Fruit fly (Drosophila melanogaster) whole organism, prepupa: ENCODE results near the gene CG17300.

Experiments
- Blimp-1 ChIP-seq: fragments of 200-800 bp; sonication (Bioruptor generic); optimal IDR thresholded peaks from 3 replicates; lab custom pipeline; 2017; ENCODE audit warnings: missing biosample characterization, missing genetic modification characterization, mild to moderate bottlenecking, moderate library complexity, missing genetic modification reagents
- CG10631 ChIP-seq: fragments of 200-800 bp; sonication (Bioruptor generic); optimal IDR thresholded peaks from 2 replicates; lab custom pipeline; 2016; ENCODE audit warnings: missing biosample characterization, missing genetic modification characterization
- CG10669 ChIP-seq: fragments of 200-800 bp; sonication (Bioruptor generic); optimal IDR thresholded peaks from 3 replicates; lab custom pipeline; 2018; ENCODE audit warnings: missing biosample characterization, mild to moderate bottlenecking, missing genetic modification characterization, moderate library complexity
- CG11294 ChIP-seq: fragments of 200-800 bp; sonication (Bioruptor generic); IDR thresholded peaks from 2 replicates; pipeline ENCODE4 v1.3.6; 2022; ENCODE audit warnings: missing biosample characterization, missing genetic modification characterization
- CG11902 ChIP-seq: fragments of 200-800 bp; sonication (Bioruptor generic); optimal IDR thresholded peaks from 3 replicates; lab custom pipeline; 2016; ENCODE audit warnings: missing biosample characterization, missing genetic modification characterization
- CG16779 ChIP-seq: fragments of 200-800 bp; sonication (Bioruptor generic); optimal IDR thresholded peaks from 3 replicates; lab custom pipeline; 2017; ENCODE audit warnings: missing biosample characterization, mild to moderate bottlenecking, missing genetic modification characterization
- CG3032 ChIP-seq: fragments of 200-800 bp; optimal IDR thresholded peaks from 2 replicates; lab custom pipeline; 2019; ENCODE audit warnings: missing biosample characterization, mild to moderate bottlenecking, missing genetic modification characterization, moderate library complexity
- CG34406 ChIP-seq: fragments of 200-800 bp; sonication (Bioruptor generic); optimal IDR thresholded peaks from 3 replicates; lab custom pipeline; 2016; ENCODE audit warnings: missing biosample characterization, missing genetic modification characterization
- CG3919 ChIP-seq: fragments of 200-800 bp; sonication (Bioruptor generic); optimal IDR thresholded peaks from 3 replicates; lab custom pipeline; 2016; ENCODE audit warnings: missing biosample characterization, missing genetic modification characterization
- CG4318 ChIP-seq: fragments of 200-800 bp; sonication (Bioruptor generic); optimal IDR thresholded peaks from 3 replicates; lab custom pipeline; 2017; ENCODE audit warnings: missing biosample characterization, mild to moderate bottlenecking, missing genetic modification characterization
- CG6792 ChIP-seq: fragments of 200-800 bp; sonication (Bioruptor generic); optimal IDR thresholded peaks from 3 replicates; lab custom pipeline; 2016; ENCODE audit warnings: missing biosample characterization, missing genetic modification characterization
- CG6808 ChIP-seq: fragments of 200-800 bp; sonication (Bioruptor generic); optimal IDR thresholded peaks from 3 replicates; lab custom pipeline; 2017; ENCODE audit warnings: missing biosample characterization, missing genetic modification characterization, mild to moderate bottlenecking, moderate library complexity, missing genetic modification reagents
- CG8632 ChIP-seq: fragments of 200-800 bp; sonication (Bioruptor generic); optimal IDR thresholded peaks from 3 replicates; lab custom pipeline; 2016; ENCODE audit warnings: missing biosample characterization, missing genetic modification characterization
- Eip75B ChIP-seq: fragments of 200-800 bp; sonication (Bioruptor generic); optimal IDR thresholded peaks from 3 replicates; lab custom pipeline; 2016; ENCODE audit warnings: missing biosample characterization, missing genetic modification characterization
- Eip78C ChIP-seq: fragments of 200-800 bp; sonication (Bioruptor generic); peaks from one replicate; lab custom pipeline; 2016; ENCODE audit warnings: missing biosample characterization, missing genetic modification characterization
- Ets96B ChIP-seq: fragments of 200-800 bp; optimal IDR thresholded peaks from 2 replicates; lab custom pipeline; 2019; ENCODE audit warnings: missing biosample characterization, mild to moderate bottlenecking, missing genetic modification characterization, moderate library complexity
- Hr38 ChIP-seq: sonication (Bioruptor generic); optimal IDR thresholded peaks from 2 replicates; lab custom pipeline; 2016; ENCODE audit warnings: missing biosample characterization, missing genetic modification characterization
- Hr39 ChIP-seq: fragments of 200-800 bp; sonication (Bioruptor generic); optimal IDR thresholded peaks from 2 replicates; lab custom pipeline; 2016; ENCODE audit warnings: missing biosample characterization, missing genetic modification characterization
- Lpt ChIP-seq: fragments of 200-800 bp; sonication (Bioruptor generic); optimal IDR thresholded peaks from 3 replicates; lab custom pipeline; 2016; ENCODE audit warnings: missing biosample characterization, missing genetic modification characterization
- OdsH ChIP-seq: fragments of 200-800 bp; sonication (Bioruptor generic); optimal IDR thresholded peaks from 3 replicates; lab custom pipeline; 2016; ENCODE audit warnings: missing biosample characterization, missing genetic modification characterization
- Sox102F ChIP-seq: fragments of 200-800 bp; sonication (Bioruptor generic); optimal IDR thresholded peaks from 2 replicates; lab custom pipeline; 2016; ENCODE audit warnings: missing biosample characterization, mild to moderate bottlenecking, missing genetic modification characterization
- Sox15 ChIP-seq: fragments of 200-800 bp; sonication (Bioruptor generic); optimal IDR thresholded peaks from 3 replicates; lab custom pipeline; 2016; ENCODE audit warnings: missing biosample characterization, missing genetic modification characterization
- acj6 ChIP-seq: fragments of 200-800 bp; sonication (Bioruptor generic); optimal IDR thresholded peaks from 3 replicates; lab custom pipeline; 2016; ENCODE audit warnings: missing biosample characterization, missing genetic modification characterization
- cyc ChIP-seq: fragments of 200-800 bp; sonication (Bioruptor generic); optimal IDR thresholded peaks from 3 replicates; lab custom pipeline; 2016; ENCODE audit warnings: missing biosample characterization, missing genetic modification characterization
- dsx ChIP-seq: fragments of 200-800 bp; optimal IDR thresholded peaks from 3 replicates; lab custom pipeline; 2019; ENCODE audit warnings: missing biosample characterization, mild to moderate bottlenecking, missing genetic modification characterization, moderate library complexity; ENCODE audit not compliant: poor library complexity, severe bottlenecking
- eg ChIP-seq: fragments of 200-800 bp; sonication (Bioruptor generic); IDR thresholded peaks from 3 replicates; pipeline ENCODE4 v1.3.6; 2022; ENCODE audit warnings: missing biosample characterization, missing genetic modification characterization
- esn ChIP-seq: fragments of 200-800 bp; sonication (Bioruptor generic); optimal IDR thresholded peaks from 2 replicates; lab custom pipeline; 2016; ENCODE audit warnings: missing biosample characterization, mild to moderate bottlenecking, missing genetic modification characterization, moderate library complexity
- fd59A ChIP-seq: fragments of 200-800 bp; sonication (Bioruptor generic); optimal IDR thresholded peaks from 2 replicates; lab custom pipeline; 2017; ENCODE audit warnings: missing biosample characterization, mild to moderate bottlenecking, missing genetic modification characterization, missing genetic modification reagents
- fd85E ChIP-seq: fragments of 200-800 bp; sonication (Bioruptor generic); optimal IDR thresholded peaks from 3 replicates; lab custom pipeline; 2016; ENCODE audit warnings: missing biosample characterization, missing genetic modification characterization
- fkh ChIP-seq: fragments of 200-800 bp; sonication (Bioruptor generic); optimal IDR thresholded peaks from 3 replicates; lab custom pipeline; 2017; ENCODE audit warnings: missing biosample characterization, mild to moderate bottlenecking, missing genetic modification characterization, moderate library complexity
- net ChIP-seq: fragments of 200-800 bp; sonication (Bioruptor generic); optimal IDR thresholded peaks from 3 replicates; lab custom pipeline; 2016; ENCODE audit warnings: missing biosample characterization, missing genetic modification characterization
- pdm3 ChIP-seq: fragments of 200-800 bp; sonication (Bioruptor generic); optimal IDR thresholded peaks from 3 replicates; lab custom pipeline; 2016; ENCODE audit warnings: missing biosample characterization, missing genetic modification characterization
- ss ChIP-seq, 2 experiments: fragments of 200-800 bp; sonication (Bioruptor generic); optimal IDR thresholded peaks; 2 replicates in 1 of 2; 3 replicates in 1 of 2; lab custom pipeline; 2017 to 2018; ENCODE audit warnings: mild to moderate bottlenecking in 2 of 2, missing biosample characterization in 2 of 2, missing genetic modification characterization in 2 of 2, moderate library complexity in 1 of 2
- svp ChIP-seq: fragments of 200-800 bp; sonication (Bioruptor generic); peaks from one replicate; lab custom pipeline; 2016; ENCODE audit warnings: missing biosample characterization, missing genetic modification characterization
- topi ChIP-seq: fragments of 200-800 bp; sonication (Bioruptor generic); optimal IDR thresholded peaks from 3 replicates; lab custom pipeline; 2016; ENCODE audit warnings: missing biosample characterization, missing genetic modification characterization
- vri ChIP-seq: fragments of 200-800 bp; sonication (Bioruptor generic); optimal IDR thresholded peaks from 3 replicates; lab custom pipeline; 2016; ENCODE audit warnings: missing biosample characterization, mild to moderate bottlenecking, missing genetic modification characterization

CG17300 gene

dm6 chr3L:13087189-13087588, at the start of gene CG17300:
Gene CG17300 (minus strand): TSS chr3L:13087289.
- no peak for TF ChIP-seq CG3032
- TF ChIP-seq vri (GFP tag; lab: Kevin White, UChicago): no peak
- TF ChIP-seq ss (GFP tag; optimal IDR thresholded peaks at IDR 0.05; lab: Kevin White, UChicago): no peak
- TF ChIP-seq eg: no peak
- no peak for TF ChIP-seq Hr38 (GFP tag; lab: Kevin White, UChicago)
- no peak for TF ChIP-seq CG34406 (GFP tag; lab: Kevin White, UChicago)
- TF ChIP-seq CG10669: no peak
- TF ChIP-seq Eip75B (GFP tag; lab: Kevin White, UChicago): no peak
- no peak for TF ChIP-seq CG11902 (GFP tag; lab: Kevin White, UChicago)
- no peak for TF ChIP-seq OdsH
- no peak for TF ChIP-seq dsx (GFP tag; lab: Kevin White, UChicago)
- no peak for TF ChIP-seq pdm3 (GFP tag; lab: Kevin White, UChicago)
- no peak for TF ChIP-seq acj6

dm6 chr3L:13135969-13136368, 48.9 kb upstream of the CG17300 start, which contains the start of gene CG33262:
Gene CG33262 (plus strand): TSS chr3L:13136269.
- TF ChIP-seq fkh: no peak
- no peak for TF ChIP-seq esn
- no peak for TF ChIP-seq CG10669

DNA sequence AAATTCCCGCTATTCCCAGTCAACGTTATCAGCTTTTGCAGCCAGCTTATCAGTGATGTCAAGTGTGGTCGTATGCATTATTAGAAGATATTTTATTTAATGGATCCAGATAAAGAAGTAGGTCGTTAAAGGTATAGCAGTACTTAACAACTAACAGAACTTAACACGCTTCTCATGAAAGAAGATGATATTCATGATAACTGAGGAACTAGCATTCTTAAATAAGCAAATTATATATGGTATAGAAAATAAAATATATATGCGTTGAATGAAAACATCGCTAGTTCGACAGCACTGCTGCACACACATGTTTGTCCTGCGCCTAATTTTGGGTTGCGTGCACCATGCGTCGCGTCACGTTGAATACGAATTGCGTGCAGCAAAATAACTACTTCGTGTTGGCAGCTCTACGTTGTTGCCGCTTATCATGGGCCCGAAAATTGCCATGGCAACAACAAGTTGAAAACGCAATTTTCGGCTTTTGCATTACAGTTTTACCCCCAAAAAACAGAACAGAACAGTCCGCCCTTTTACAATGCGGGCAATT, 48.4 kb upstream of the CG17300 start:
- TF ChIP-seq ss (GFP tag; optimal IDR thresholded peaks at IDR 0.05; lab: Kevin White, UChicago) (peak; percentile 13 to 93), CG3919 (GFP tag; lab: Kevin White, UChicago) (no peak), svp (peak; percentile 16)

- TF ChIP-seq Blimp-1 (GFP tag; lab: Kevin White, UChicago): no peak
- TF ChIP-seq, all 60 proteins: peak for 0
Measured at dm6 chr3L:13134906-13135305, 47.8 kb upstream of the CG17300 start.

dm6 chr3L:13133140-13133539, 46.1 kb upstream of the CG17300 start:
- no peak for TF ChIP-seq Ets96B (tag; lab: Kevin White, UChicago)
- TF ChIP-seq Hr39 (GFP tag; lab: Kevin White, UChicago): no peak
- no peak for TF ChIP-seq Eip75B (GFP tag; lab: Kevin White, UChicago)
- TF ChIP-seq CG6792: no peak
- no peak for TF ChIP-seq topi (GFP tag; lab: Kevin White, UChicago)
- no peak for TF ChIP-seq Lpt
- TF ChIP-seq CG11294 (GFP tag; lab: Robert Waterston, UW): no peak
- no peak for TF ChIP-seq CG10631 (GFP tag; lab: Kevin White, UChicago)
- TF ChIP-seq eg: no peak
- no peak for TF ChIP-seq CG6808 (GFP tag; lab: Kevin White, UChicago)
- no peak for TF ChIP-seq vri (GFP tag; lab: Kevin White, UChicago)
- no peak for TF ChIP-seq net
- no peak for TF ChIP-seq fd85E (GFP tag; lab: Kevin White, UChicago)
- no peak for TF ChIP-seq CG4318 (GFP tag; lab: Kevin White, UChicago)
- no peak for TF ChIP-seq svp
- no peak for TF ChIP-seq esn
- no peak for TF ChIP-seq cyc (GFP tag; lab: Kevin White, UChicago)
- no peak for TF ChIP-seq CG8632 (GFP tag; lab: Kevin White, UChicago)
- TF ChIP-seq, all 60 proteins: peak for 0

DNA sequence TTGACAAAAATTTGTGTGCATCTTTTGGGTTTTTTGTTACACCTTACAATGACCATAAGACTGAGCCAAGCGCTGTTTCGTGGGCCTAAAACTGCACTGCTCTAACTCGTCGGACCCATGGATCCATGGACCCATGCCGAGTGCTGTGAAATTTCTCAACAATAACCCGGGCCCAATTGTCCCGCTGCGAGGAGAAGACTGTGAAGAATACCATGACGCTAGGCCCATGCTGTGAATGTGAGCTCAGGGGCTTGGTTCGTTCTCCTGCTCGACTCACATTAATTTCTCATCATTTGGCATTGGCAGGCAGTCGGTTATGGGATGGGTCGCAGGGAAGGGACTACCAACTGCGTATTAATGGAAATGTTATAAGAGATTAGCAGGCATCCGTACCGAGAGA, 33.1 kb upstream of the CG17300 start:
- no peak for TF ChIP-seq fd59A (GFP tag; lab: Kevin White, UChicago)
- TF ChIP-seq fd85E (GFP tag; lab: Kevin White, UChicago): no peak
- TF ChIP-seq CG16779: no peak
- no peak for TF ChIP-seq Eip78C (GFP tag; lab: Kevin White, UChicago)
- no peak for TF ChIP-seq acj6
- TF ChIP-seq CG11294 (GFP tag; lab: Robert Waterston, UW): no peak
- TF ChIP-seq Sox15: no peak
- TF ChIP-seq esn: no peak
- TF ChIP-seq OdsH: no peak
- TF ChIP-seq Sox102F (GFP tag; lab: Kevin White, UChicago): no peak
